Worm (Caenorhabditis elegans) whole organism, L1 larva: ENCODE measurements around the gene fbxc-32.
"Not testable (repeated sequence)": the region's sequence is repeated elsewhere in the genome, so short reads cannot be mapped to it uniquely, and the experiment has no call there.

Experiments
- C34B4.2 ChIP-seq: sonication (generic microtip); optimal IDR thresholded peaks from 2 replicates; lab custom pipeline; 2017; ENCODE audit warnings: mild to moderate bottlenecking, missing genetic modification characterization, missing compliant biosample characterization
- efl-3 ChIP-seq: fragments of 200-800 bp; sonication (Bioruptor generic); optimal IDR thresholded peaks from 2 replicates; lab custom pipeline; 2018; ENCODE audit warnings: mild to moderate bottlenecking, missing genetic modification characterization, missing compliant biosample characterization
- egl-27 ChIP-seq, 2 experiments: fragments of 150-350 bp in 1 of 2; sonication (generic microtip); optimal IDR thresholded peaks; 3 replicates each; lab custom pipeline; 2017 to 2018; ENCODE audit warnings: missing biosample characterization in 2 of 2, missing genetic modification characterization in 2 of 2, missing genetic modification reagents in 2 of 2
- fkh-10 ChIP-seq: sonication (generic microtip); optimal IDR thresholded peaks from 2 replicates; lab custom pipeline; 2017; ENCODE audit warnings: missing biosample characterization, missing genetic modification reagents, missing genetic modification characterization
- isw-1 ChIP-seq: fragments of 200-800 bp; sonication (Bioruptor generic); IDR thresholded peaks from 2 replicates; pipeline ENCODE4 v1.3.6; 2022; ENCODE audit warnings: missing genetic modification characterization, missing compliant biosample characterization
- mep-1 ChIP-seq: fragments of 150-350 bp; optimal IDR thresholded peaks from 2 replicates; lab custom pipeline; 2014; ENCODE audit warnings: missing biosample characterization, missing genetic modification characterization
- nhr-76 ChIP-seq: sonication (generic microtip); optimal IDR thresholded peaks from 2 replicates; lab custom pipeline; 2017; ENCODE audit warnings: missing biosample characterization, missing genetic modification characterization
- rnt-1 ChIP-seq: sonication (generic microtip); optimal IDR thresholded peaks from 2 replicates; lab custom pipeline; 2016; ENCODE audit warnings: mild to moderate bottlenecking, missing genetic modification characterization, moderate library complexity, missing compliant biosample characterization
- sox-4 ChIP-seq: sonication (generic microtip); optimal IDR thresholded peaks from 2 replicates; lab custom pipeline; 2016; ENCODE audit warnings: missing genetic modification characterization, missing compliant biosample characterization
- tbx-2 ChIP-seq: sonication (generic microtip); optimal IDR thresholded peaks from 2 replicates; lab custom pipeline; 2016; ENCODE audit warnings: missing genetic modification characterization, missing compliant biosample characterization
- unc-30 ChIP-seq: sonication (generic microtip); optimal IDR thresholded peaks from 2 replicates; lab custom pipeline; 2017; ENCODE audit warnings: missing biosample characterization, missing genetic modification characterization

DNA sequence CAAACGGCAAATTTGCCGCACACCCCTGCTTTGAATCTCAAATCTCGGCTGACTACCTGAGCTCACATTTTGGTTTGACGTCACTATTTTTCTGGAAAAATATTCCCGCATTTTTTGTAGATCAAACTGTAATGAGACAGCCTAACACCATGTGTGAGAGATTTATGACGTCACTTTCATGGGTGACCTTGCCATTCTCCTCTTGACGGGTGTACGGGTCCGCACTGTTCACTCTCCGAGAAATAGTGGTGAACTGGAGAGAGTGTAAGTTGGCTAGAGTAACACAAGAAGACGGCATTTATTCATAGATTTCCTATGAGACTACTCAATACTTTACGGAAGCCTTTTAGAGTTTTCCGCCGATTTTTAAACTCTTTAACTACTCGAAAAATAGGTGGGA, 37.7 kb upstream of the fbxc-32 start, which contains the start of gene fbxc-40:
- not testable (repeated sequence) for TF ChIP-seq egl-27 (tag; optimal IDR thresholded peaks at IDR 0.05; lab: Kevin White, UChicago); sox-4 (tag; lab: Kevin White, UChicago); C34B4.2 (tag; lab: Kevin White, UChicago); rnt-1 (tag; lab: Kevin White, UChicago); fkh-10 (GFP tag; lab: Kevin White, UChicago); tbx-2 (tag; lab: Kevin White, UChicago); efl-3 (GFP tag; lab: Kevin White, UChicago); unc-30; mep-1; isw-1 (GFP tag; lab: Robert Waterston, UW); nhr-76 (tag; lab: Kevin White, UChicago)
